Fruit fly (Drosophila melanogaster) whole organism, embryonic: ENCODE results near the gene velo.

ENCODE experiments used
- BtbVII ChIP-seq: fragments of 200-800 bp; sonication (Bioruptor generic); optimal IDR thresholded peaks from 3 replicates; lab custom pipeline; 2017; ENCODE audit warnings: missing biosample characterization, mild to moderate bottlenecking, missing genetic modification characterization
- CG10321 ChIP-seq: fragments of 200-800 bp; sonication (Bioruptor generic); IDR thresholded peaks from 2 replicates; pipeline ENCODE4 v1.3.6; 2022; ENCODE audit warnings: missing biosample characterization, missing genetic modification characterization
- CG10431 ChIP-seq: fragments of 200-800 bp; sonication (Bioruptor generic); optimal IDR thresholded peaks from 3 replicates; lab custom pipeline; 2018; ENCODE audit warnings: missing biosample characterization, mild to moderate bottlenecking, missing genetic modification characterization
- CG10543 ChIP-seq: fragments of 200-800 bp; sonication (Bioruptor generic); optimal IDR thresholded peaks from 3 replicates; lab custom pipeline; 2017; ENCODE audit warnings: missing biosample characterization, mild to moderate bottlenecking, missing genetic modification characterization, moderate library complexity
- CG10979 ChIP-seq: fragments of 200-800 bp; sonication (Bioruptor generic); optimal IDR thresholded peaks from 2 replicates; lab custom pipeline; 2018; ENCODE audit warnings: missing biosample characterization, mild to moderate bottlenecking, missing genetic modification characterization, moderate library complexity
- CG11696 ChIP-seq: fragments of 200-800 bp; sonication (Bioruptor generic); IDR thresholded peaks from 2 replicates; pipeline ENCODE4 v1.3.6; 2022; ENCODE audit warnings: missing biosample characterization, missing genetic modification characterization
- CG15601 ChIP-seq: fragments of 200-800 bp; sonication (Bioruptor generic); optimal IDR thresholded peaks from 3 replicates; lab custom pipeline; 2019; ENCODE audit warnings: missing biosample characterization, mild to moderate bottlenecking, missing genetic modification characterization, moderate library complexity
- CG15696 ChIP-seq: fragments of 200-800 bp; sonication (Bioruptor generic); optimal IDR thresholded peaks from 2 replicates; lab custom pipeline; 2019; ENCODE audit warnings: missing biosample characterization, mild to moderate bottlenecking, missing genetic modification characterization, moderate library complexity
- CG1603 ChIP-seq: fragments of 200-800 bp; sonication (Bioruptor generic); optimal IDR thresholded peaks from 2 replicates; lab custom pipeline; 2019; ENCODE audit warnings: missing biosample characterization, mild to moderate bottlenecking, missing genetic modification characterization, moderate library complexity
- CG2120 ChIP-seq: fragments of 200-800 bp; sonication (Bioruptor generic); optimal IDR thresholded peaks from 3 replicates; lab custom pipeline; 2016; ENCODE audit warnings: missing biosample characterization, missing genetic modification characterization
- CG3995 ChIP-seq: fragments of 200-800 bp; sonication (Bioruptor generic); optimal IDR thresholded peaks from 3 replicates; lab custom pipeline; 2016; ENCODE audit warnings: missing biosample characterization, missing genetic modification characterization
- CG4360 ChIP-seq: fragments of 200-800 bp; sonication (Bioruptor generic); IDR thresholded peaks from 2 replicates; pipeline ENCODE4 v1.3.6; 2022; ENCODE audit warnings: missing biosample characterization, missing genetic modification characterization
- CG4617 ChIP-seq: fragments of 200-800 bp; sonication (Bioruptor generic); optimal IDR thresholded peaks from 3 replicates; lab custom pipeline; 2016; ENCODE audit warnings: missing biosample characterization, missing genetic modification characterization, borderline replicate concordance
- CG6683 ChIP-seq: fragments of 200-800 bp; sonication (Bioruptor generic); optimal IDR thresholded peaks from 2 replicates; lab custom pipeline; 2017; ENCODE audit warnings: missing biosample characterization, mild to moderate bottlenecking, missing genetic modification characterization, missing genetic modification reagents
- CG6791 ChIP-seq: fragments of 200-800 bp; sonication (Bioruptor generic); IDR thresholded peaks from 3 replicates; pipeline ENCODE4 v1.3.6; 2022; ENCODE audit warnings: missing biosample characterization, missing genetic modification characterization; ENCODE audit not compliant: partially characterized antibody
- CG8388 ChIP-seq: fragments of 200-800 bp; sonication (Bioruptor generic); optimal IDR thresholded peaks from 2 replicates; lab custom pipeline; 2019; ENCODE audit warnings: missing biosample characterization, mild to moderate bottlenecking, missing genetic modification characterization, moderate library complexity
- CG9932 ChIP-seq: fragments of 200-800 bp; sonication (Bioruptor generic); IDR thresholded peaks from 2 replicates; pipeline ENCODE4 v1.3.6; 2022; ENCODE audit warnings: missing biosample characterization, missing genetic modification characterization
- D ChIP-seq, 2 experiments: fragments of 200-800 bp in 1 of 2; fragments of >200 bp in 1 of 2; sonication (Bioruptor generic) in 1 of 2; optimal IDR thresholded peaks; 2 replicates in 1 of 2; 3 replicates in 1 of 2; lab custom pipeline; 2017; ENCODE audit warnings: mild to moderate bottlenecking in 1 of 2, missing biosample characterization in 1 of 2, missing genetic modification characterization in 1 of 2, missing genetic modification reagents in 1 of 2
- Dad ChIP-seq: fragments of 200-800 bp; sonication (Bioruptor generic); optimal IDR thresholded peaks from 3 replicates; lab custom pipeline; 2016; ENCODE audit warnings: missing biosample characterization, missing genetic modification characterization
- Dref ChIP-seq: fragments of 200-800 bp; sonication (Bioruptor generic); IDR thresholded peaks from 2 replicates; pipeline ENCODE4 v1.3.6; 2022; ENCODE audit warnings: missing biosample characterization, missing genetic modification characterization
- E2f2 ChIP-seq: fragments of 200-800 bp; sonication (Bioruptor generic); IDR thresholded peaks from 2 replicates; pipeline ENCODE4 v1.3.6; 2022; ENCODE audit warnings: missing biosample characterization, missing genetic modification characterization
- Ets97D ChIP-seq: fragments of 200-800 bp; sonication (Bioruptor generic); optimal IDR thresholded peaks from 3 replicates; lab custom pipeline; 2016; ENCODE audit warnings: missing biosample characterization, missing genetic modification characterization
- HLH4C ChIP-seq: fragments of 200-800 bp; sonication (Bioruptor generic); IDR thresholded peaks from 3 replicates; pipeline ENCODE4 v1.3.6; 2022; ENCODE audit warnings: missing biosample characterization, missing genetic modification characterization; ENCODE audit not compliant: partially characterized antibody
- MBD-R2 ChIP-seq: fragments of 200-800 bp; sonication (Bioruptor generic); IDR thresholded peaks from 2 replicates; pipeline ENCODE4 v1.3.6; 2022; ENCODE audit warnings: missing biosample characterization, missing genetic modification characterization
- Myb ChIP-seq: fragments of 200-800 bp; sonication (Bioruptor generic); optimal IDR thresholded peaks from 2 replicates; lab custom pipeline; 2016; ENCODE audit warnings: missing biosample characterization, missing genetic modification characterization
- Oli ChIP-seq: fragments of 200-800 bp; sonication (Bioruptor generic); optimal IDR thresholded peaks from 2 replicates; lab custom pipeline; 2018; ENCODE audit warnings: missing biosample characterization, mild to moderate bottlenecking, missing genetic modification characterization, moderate library complexity
- Scr ChIP-seq: fragments of 200-800 bp; sonication (Bioruptor generic); IDR thresholded peaks from 2 replicates; pipeline ENCODE4 v1.3.6; 2022; ENCODE audit warnings: missing biosample characterization, missing genetic modification characterization; ENCODE audit not compliant: partially characterized antibody
- Sox100B ChIP-seq: fragments of 200-800 bp; sonication (Bioruptor generic); optimal IDR thresholded peaks from 3 replicates; lab custom pipeline; 2018; ENCODE audit warnings: missing biosample characterization, mild to moderate bottlenecking, missing genetic modification characterization
- Ssrp ChIP-seq: fragments of 200-800 bp; sonication (Bioruptor generic); optimal IDR thresholded peaks from 2 replicates; lab custom pipeline; 2018; ENCODE audit warnings: missing biosample characterization, mild to moderate bottlenecking, missing genetic modification characterization, moderate library complexity
- YL-1 ChIP-seq: fragments of 200-800 bp; sonication (Bioruptor generic); optimal IDR thresholded peaks from 3 replicates; lab custom pipeline; 2017; ENCODE audit warnings: missing biosample characterization, mild to moderate bottlenecking, missing genetic modification characterization
- ac ChIP-seq: fragments of 200-800 bp; sonication (Bioruptor generic); optimal IDR thresholded peaks from 3 replicates; lab custom pipeline; 2017; ENCODE audit warnings: missing biosample characterization, mild to moderate bottlenecking, missing genetic modification characterization
- br ChIP-seq: fragments of >200 bp; optimal IDR thresholded peaks from 2 replicates; lab custom pipeline; 2017
- cg ChIP-seq: fragments of 200-800 bp; sonication (Bioruptor generic); optimal IDR thresholded peaks from 3 replicates; lab custom pipeline; 2019; ENCODE audit warnings: missing biosample characterization, mild to moderate bottlenecking, missing genetic modification characterization, moderate library complexity
- chm ChIP-seq: fragments of 200-800 bp; sonication (Bioruptor generic); IDR thresholded peaks from 2 replicates; pipeline ENCODE4 v1.3.6; 2022; ENCODE audit warnings: missing biosample characterization, missing genetic modification characterization
- ems ChIP-seq: fragments of 200-800 bp; sonication (Bioruptor generic); optimal IDR thresholded peaks from 3 replicates; lab custom pipeline; 2016; ENCODE audit warnings: missing biosample characterization, missing genetic modification characterization
- fd102C ChIP-seq: fragments of 200-800 bp; sonication (Bioruptor generic); optimal IDR thresholded peaks from 2 replicates; lab custom pipeline; 2018; ENCODE audit warnings: missing biosample characterization, mild to moderate bottlenecking, missing genetic modification characterization, moderate library complexity
- hth ChIP-seq: fragments of >200 bp; optimal IDR thresholded peaks from 2 replicates; lab custom pipeline; 2017; ENCODE audit warnings: inconsistent platforms
- ind ChIP-seq: fragments of 200-800 bp; sonication (Bioruptor generic); optimal IDR thresholded peaks from 3 replicates; lab custom pipeline; 2016; ENCODE audit warnings: missing biosample characterization, missing genetic modification characterization
- lbe ChIP-seq: fragments of 200-800 bp; sonication (Bioruptor generic); optimal IDR thresholded peaks from 2 replicates; lab custom pipeline; 2016; ENCODE audit warnings: missing biosample characterization, mild to moderate bottlenecking, missing genetic modification characterization
- lmd ChIP-seq: fragments of 200-800 bp; sonication (Bioruptor generic); IDR thresholded peaks from 2 replicates; pipeline ENCODE4 v1.3.6; 2022; ENCODE audit warnings: missing biosample characterization, missing genetic modification characterization
- lola ChIP-seq, 3 experiments: fragments of >200 bp in 2 of 3; fragments of 200-800 bp in 1 of 3; sonication (Bioruptor generic) in 1 of 3; optimal IDR thresholded peaks; 2 replicates each; lab custom pipeline; 2017 to 2019; ENCODE audit warnings: missing biosample characterization in 3 of 3, missing genetic modification characterization in 3 of 3, mild to moderate bottlenecking in 1 of 3, moderate library complexity in 1 of 3
- nmo ChIP-seq: fragments of 200-800 bp; sonication (Bioruptor generic); optimal IDR thresholded peaks from 2 replicates; lab custom pipeline; 2018; ENCODE audit warnings: missing biosample characterization, mild to moderate bottlenecking, missing genetic modification characterization, moderate library complexity
- org-1 ChIP-seq: fragments of 200-800 bp; sonication (Bioruptor generic); optimal IDR thresholded peaks from 2 replicates; lab custom pipeline; 2017; ENCODE audit warnings: missing biosample characterization, missing genetic modification characterization
- rib ChIP-seq: fragments of 200-800 bp; sonication (Bioruptor generic); IDR thresholded peaks from 2 replicates; pipeline ENCODE4 v1.3.6; 2022; ENCODE audit warnings: missing biosample characterization, missing genetic modification characterization
- sens-2 ChIP-seq: fragments of 200-800 bp; sonication (Bioruptor generic); IDR thresholded peaks from 2 replicates; pipeline ENCODE4 v1.3.6; 2022; ENCODE audit warnings: missing biosample characterization, missing genetic modification characterization
- sr ChIP-seq: fragments of 200-800 bp; sonication (Bioruptor generic); IDR thresholded peaks from 3 replicates; pipeline ENCODE4 v1.3.6; 2022; ENCODE audit warnings: missing biosample characterization, missing genetic modification characterization
- tin ChIP-seq: fragments of 200-800 bp; sonication (Bioruptor generic); optimal IDR thresholded peaks from 3 replicates; lab custom pipeline; 2016; ENCODE audit warnings: missing biosample characterization, missing genetic modification characterization
- zfh2 ChIP-seq: fragments of 200-800 bp; sonication (Bioruptor generic); optimal IDR thresholded peaks from 2 replicates; lab custom pipeline; 2016; ENCODE audit warnings: missing biosample characterization, missing genetic modification characterization

The velo gene

dm6 chr3L:6752278-6753096, at the start of gene velo, which contains the start of gene Sbds (continued):
- TF ChIP-seq hth (lab: Kevin White, UChicago), result no peak
- TF ChIP-seq E2f2 (GFP tag; lab: Robert Waterston, UW), result peak; percentile 42; the same call in 1 of the 2 replicates
- TF ChIP-seq nmo (GFP tag; lab: Kevin White, UChicago), result peak; percentile 57
- peak; percentile 86 for TF ChIP-seq D (optimal IDR thresholded peaks at IDR 0.05; lab: Kevin White, UChicago)
- no peak for TF ChIP-seq D (GFP tag; optimal IDR thresholded peaks at IDR 0.05; lab: Kevin White, UChicago)
- TF ChIP-seq tin, result peak; percentile 0
- TF ChIP-seq sr (GFP tag; lab: Robert Waterston, UW), result no peak
- TF ChIP-seq org-1 (GFP tag; lab: Kevin White, UChicago), result no peak
- TF ChIP-seq fd102C, result peak; percentile 24
- peak; percentile 58 for TF ChIP-seq CG15696
- peak; percentile 71 for TF ChIP-seq CG10543
- TF ChIP-seq Sox100B (GFP tag; lab: Kevin White, UChicago), result peak; percentile 63
- peak; percentile 42 for TF ChIP-seq CG4617 (GFP tag; lab: Kevin White, UChicago)
- TF ChIP-seq CG6791, result peak; percentile 76
- TF ChIP-seq Oli (tag; lab: Kevin White, UChicago), result no peak
- TF ChIP-seq chm (GFP tag; lab: Robert Waterston, UW), result peak; percentile 43; the same call in 1 of the 2 replicates
- peak; percentile 100 for TF ChIP-seq CG10431 (GFP tag; lab: Kevin White, UChicago)
- TF ChIP-seq MBD-R2 (GFP tag; lab: Robert Waterston, UW), result 0 out of 2 replicates have a peak, but pooled peaks have one; percentile 10
- TF ChIP-seq lola (GFP tag; optimal IDR thresholded peaks at IDR 0.05; lab: Kevin White, UChicago), result peak in 1 of 3 experiments; percentile 28
- TF ChIP-seq lbe (GFP tag; lab: Kevin White, UChicago), result peak; percentile 26
- TF ChIP-seq YL-1 (GFP tag; lab: Kevin White, UChicago), result peak; percentile 89
- TF ChIP-seq Scr, result peak; percentile 80
- TF ChIP-seq Ssrp (tag; lab: Kevin White, UChicago), result peak; percentile 31
- peak; percentile 35; the same call in 1 of the 2 replicates for TF ChIP-seq lmd
- no peak for TF ChIP-seq ac
- no peak for TF ChIP-seq CG10321
- TF ChIP-seq Dref (GFP tag; lab: Robert Waterston, UW), result peak; percentile 86
- TF ChIP-seq rib (GFP tag; lab: Robert Waterston, UW), result peak; percentile 56
- TF ChIP-seq CG1603 (tag; lab: Kevin White, UChicago), result peak; percentile 68
- no peak for TF ChIP-seq CG11696 (GFP tag; lab: Robert Waterston, UW)
- peak; percentile 25 for TF ChIP-seq Myb
- peak; percentile 55 for TF ChIP-seq ind (GFP tag; lab: Kevin White, UChicago)
- peak; percentile 79 for TF ChIP-seq Ets97D
- TF ChIP-seq BtbVII (GFP tag; lab: Kevin White, UChicago), result peak; percentile 2
- peak; percentile 3 for TF ChIP-seq zfh2
- TF ChIP-seq sens-2 (GFP tag; lab: Robert Waterston, UW), result 0 out of 2 replicates have a peak, but pooled peaks have one; percentile 11
- no peak for TF ChIP-seq br (lab: Kevin White, UChicago)
- peak; percentile 37 for TF ChIP-seq CG8388 (GFP tag; lab: Kevin White, UChicago)
- TF ChIP-seq Dad (GFP tag; lab: Kevin White, UChicago), result no peak
- TF ChIP-seq CG3995 (GFP tag; lab: Kevin White, UChicago), result peak; percentile 25
- no peak for TF ChIP-seq CG6683 (GFP tag; lab: Kevin White, UChicago)
- peak; percentile 93 for TF ChIP-seq CG4360
- peak; percentile 74 for TF ChIP-seq CG9932 (GFP tag; lab: Robert Waterston, UW)
- TF ChIP-seq ems, result peak; percentile 17
- TF ChIP-seq CG2120 (GFP tag; lab: Kevin White, UChicago), result peak; percentile 45
- TF ChIP-seq cg (GFP tag; lab: Kevin White, UChicago), result peak; percentile 71
- TF ChIP-seq CG10979 (tag; lab: Kevin White, UChicago), result peak; percentile 12
- TF ChIP-seq CG15601 (tag; lab: Kevin White, UChicago), result peak; percentile 30
- TF ChIP-seq HLH4C (GFP tag; lab: Robert Waterston, UW), result peak; percentile 52; the same call in 2 of the 3 replicates
